Fruit fly (Drosophila melanogaster) whole organism, prepupa: ENCODE measurements around the gene CG11878.
A peak's percentile ranks its signal among the peaks of the same experiment; 100 is the strongest.

Source experiments
- Blimp-1 ChIP-seq: fragments of 200-800 bp; sonication (Bioruptor generic); optimal IDR thresholded peaks from 3 replicates; lab custom pipeline; 2017; ENCODE audit warnings: missing biosample characterization, missing genetic modification characterization, mild to moderate bottlenecking, moderate library complexity, missing genetic modification reagents
- CG10631 ChIP-seq: fragments of 200-800 bp; sonication (Bioruptor generic); optimal IDR thresholded peaks from 2 replicates; lab custom pipeline; 2016; ENCODE audit warnings: missing biosample characterization, missing genetic modification characterization
- CG10669 ChIP-seq: fragments of 200-800 bp; sonication (Bioruptor generic); optimal IDR thresholded peaks from 3 replicates; lab custom pipeline; 2018; ENCODE audit warnings: missing biosample characterization, mild to moderate bottlenecking, missing genetic modification characterization, moderate library complexity
- CG11294 ChIP-seq: fragments of 200-800 bp; sonication (Bioruptor generic); IDR thresholded peaks from 2 replicates; pipeline ENCODE4 v1.3.6; 2022; ENCODE audit warnings: missing biosample characterization, missing genetic modification characterization
- CG11762 ChIP-seq: fragments of 200-800 bp; sonication (Bioruptor generic); optimal IDR thresholded peaks from 3 replicates; lab custom pipeline; 2016; ENCODE audit warnings: missing biosample characterization, missing genetic modification characterization; ENCODE audit not compliant: insufficient read depth
- CG11902 ChIP-seq: fragments of 200-800 bp; sonication (Bioruptor generic); optimal IDR thresholded peaks from 3 replicates; lab custom pipeline; 2016; ENCODE audit warnings: missing biosample characterization, missing genetic modification characterization
- CG15336 ChIP-seq: fragments of 200-800 bp; sonication (Bioruptor generic); IDR thresholded peaks from 2 replicates; pipeline ENCODE4 v1.3.6; 2022; ENCODE audit warnings: missing biosample characterization, missing genetic modification characterization
- CG1621 ChIP-seq: fragments of 200-800 bp; sonication (Bioruptor generic); optimal IDR thresholded peaks from 3 replicates; lab custom pipeline; 2018; ENCODE audit warnings: missing biosample characterization, mild to moderate bottlenecking, missing genetic modification characterization
- CG16779 ChIP-seq: fragments of 200-800 bp; sonication (Bioruptor generic); optimal IDR thresholded peaks from 3 replicates; lab custom pipeline; 2017; ENCODE audit warnings: missing biosample characterization, mild to moderate bottlenecking, missing genetic modification characterization
- CG31627 ChIP-seq: fragments of 200-800 bp; sonication (Bioruptor generic); optimal IDR thresholded peaks from 3 replicates; lab custom pipeline; 2016; ENCODE audit warnings: missing biosample characterization, missing genetic modification characterization
- CG32006 ChIP-seq: fragments of 200-800 bp; sonication (Bioruptor generic); optimal IDR thresholded peaks from 3 replicates; lab custom pipeline; 2017; ENCODE audit warnings: missing biosample characterization, mild to moderate bottlenecking, missing genetic modification characterization
- CG34406 ChIP-seq: fragments of 200-800 bp; sonication (Bioruptor generic); optimal IDR thresholded peaks from 3 replicates; lab custom pipeline; 2016; ENCODE audit warnings: missing biosample characterization, missing genetic modification characterization
- CG3919 ChIP-seq: fragments of 200-800 bp; sonication (Bioruptor generic); optimal IDR thresholded peaks from 3 replicates; lab custom pipeline; 2016; ENCODE audit warnings: missing biosample characterization, missing genetic modification characterization
- CG4318 ChIP-seq: fragments of 200-800 bp; sonication (Bioruptor generic); optimal IDR thresholded peaks from 3 replicates; lab custom pipeline; 2017; ENCODE audit warnings: missing biosample characterization, mild to moderate bottlenecking, missing genetic modification characterization
- CG6163 ChIP-seq: fragments of 200-800 bp; sonication (Bioruptor generic); IDR thresholded peaks from 3 replicates; pipeline ENCODE4 v1.3.6; 2022; ENCODE audit warnings: missing biosample characterization, missing genetic modification characterization
- CG6276 ChIP-seq: fragments of 200-800 bp; sonication (Bioruptor generic); optimal IDR thresholded peaks from 2 replicates; lab custom pipeline; 2017; ENCODE audit warnings: missing biosample characterization, mild to moderate bottlenecking, missing genetic modification characterization
- CG6808 ChIP-seq: fragments of 200-800 bp; sonication (Bioruptor generic); optimal IDR thresholded peaks from 3 replicates; lab custom pipeline; 2017; ENCODE audit warnings: missing biosample characterization, missing genetic modification characterization, mild to moderate bottlenecking, moderate library complexity, missing genetic modification reagents
- CG6854 ChIP-seq: fragments of 200-800 bp; sonication (Bioruptor generic); optimal IDR thresholded peaks from 2 replicates; lab custom pipeline; 2017; ENCODE audit warnings: missing biosample characterization, mild to moderate bottlenecking, missing genetic modification characterization
- CG7368 ChIP-seq: fragments of 200-800 bp; sonication (Bioruptor generic); optimal IDR thresholded peaks from 3 replicates; lab custom pipeline; 2016; ENCODE audit warnings: missing biosample characterization, missing genetic modification characterization
- CG8119 ChIP-seq: fragments of 200-800 bp; sonication (Bioruptor generic); IDR thresholded peaks from 3 replicates; pipeline ENCODE4 v1.3.6; 2022; ENCODE audit warnings: missing biosample characterization, missing genetic modification characterization
- CG8319 ChIP-seq: fragments of 200-800 bp; sonication (Bioruptor generic); optimal IDR thresholded peaks from 3 replicates; lab custom pipeline; 2016; ENCODE audit warnings: missing biosample characterization, missing genetic modification characterization
- CG9139 ChIP-seq: fragments of 200-800 bp; sonication (Bioruptor generic); optimal IDR thresholded peaks from 3 replicates; lab custom pipeline; 2017; ENCODE audit warnings: missing biosample characterization, mild to moderate bottlenecking, missing genetic modification characterization
- Eip75B ChIP-seq: fragments of 200-800 bp; sonication (Bioruptor generic); optimal IDR thresholded peaks from 3 replicates; lab custom pipeline; 2016; ENCODE audit warnings: missing biosample characterization, missing genetic modification characterization
- Eip78C ChIP-seq: fragments of 200-800 bp; sonication (Bioruptor generic); peaks from one replicate; lab custom pipeline; 2016; ENCODE audit warnings: missing biosample characterization, missing genetic modification characterization
- Eip93F ChIP-seq: fragments of 200-800 bp; sonication (Bioruptor generic); optimal IDR thresholded peaks from 2 replicates; lab custom pipeline; 2016; ENCODE audit warnings: missing biosample characterization, mild to moderate bottlenecking, missing genetic modification characterization
- Ets96B ChIP-seq: fragments of 200-800 bp; optimal IDR thresholded peaks from 2 replicates; lab custom pipeline; 2019; ENCODE audit warnings: missing biosample characterization, mild to moderate bottlenecking, missing genetic modification characterization, moderate library complexity
- Gug ChIP-seq: fragments of 200-800 bp; sonication (Bioruptor generic); IDR thresholded peaks from 2 replicates; pipeline ENCODE4 v1.3.6; 2022; ENCODE audit warnings: missing biosample characterization, missing genetic modification characterization
- Hr39 ChIP-seq: fragments of 200-800 bp; sonication (Bioruptor generic); optimal IDR thresholded peaks from 2 replicates; lab custom pipeline; 2016; ENCODE audit warnings: missing biosample characterization, missing genetic modification characterization
- Hr4 ChIP-seq: fragments of 200-800 bp; sonication (Bioruptor generic); optimal IDR thresholded peaks from 3 replicates; lab custom pipeline; 2016; ENCODE audit warnings: missing biosample characterization, missing genetic modification characterization
- Met ChIP-seq: fragments of 200-800 bp; sonication (Bioruptor generic); optimal IDR thresholded peaks from 3 replicates; lab custom pipeline; 2016; ENCODE audit warnings: missing biosample characterization, missing genetic modification characterization
- OdsH ChIP-seq: fragments of 200-800 bp; sonication (Bioruptor generic); optimal IDR thresholded peaks from 3 replicates; lab custom pipeline; 2016; ENCODE audit warnings: missing biosample characterization, missing genetic modification characterization
- acj6 ChIP-seq: fragments of 200-800 bp; sonication (Bioruptor generic); optimal IDR thresholded peaks from 3 replicates; lab custom pipeline; 2016; ENCODE audit warnings: missing biosample characterization, missing genetic modification characterization
- cyc ChIP-seq: fragments of 200-800 bp; sonication (Bioruptor generic); optimal IDR thresholded peaks from 3 replicates; lab custom pipeline; 2016; ENCODE audit warnings: missing biosample characterization, missing genetic modification characterization
- dsx ChIP-seq: fragments of 200-800 bp; optimal IDR thresholded peaks from 3 replicates; lab custom pipeline; 2019; ENCODE audit warnings: missing biosample characterization, mild to moderate bottlenecking, missing genetic modification characterization, moderate library complexity; ENCODE audit not compliant: poor library complexity, severe bottlenecking
- eg ChIP-seq: fragments of 200-800 bp; sonication (Bioruptor generic); IDR thresholded peaks from 3 replicates; pipeline ENCODE4 v1.3.6; 2022; ENCODE audit warnings: missing biosample characterization, missing genetic modification characterization
- esn ChIP-seq: fragments of 200-800 bp; sonication (Bioruptor generic); optimal IDR thresholded peaks from 2 replicates; lab custom pipeline; 2016; ENCODE audit warnings: missing biosample characterization, mild to moderate bottlenecking, missing genetic modification characterization, moderate library complexity
- fd59A ChIP-seq: fragments of 200-800 bp; sonication (Bioruptor generic); optimal IDR thresholded peaks from 2 replicates; lab custom pipeline; 2017; ENCODE audit warnings: missing biosample characterization, mild to moderate bottlenecking, missing genetic modification characterization, missing genetic modification reagents
- fd85E ChIP-seq: fragments of 200-800 bp; sonication (Bioruptor generic); optimal IDR thresholded peaks from 3 replicates; lab custom pipeline; 2016; ENCODE audit warnings: missing biosample characterization, missing genetic modification characterization
- fkh ChIP-seq: fragments of 200-800 bp; sonication (Bioruptor generic); optimal IDR thresholded peaks from 3 replicates; lab custom pipeline; 2017; ENCODE audit warnings: missing biosample characterization, mild to moderate bottlenecking, missing genetic modification characterization, moderate library complexity
- net ChIP-seq: fragments of 200-800 bp; sonication (Bioruptor generic); optimal IDR thresholded peaks from 3 replicates; lab custom pipeline; 2016; ENCODE audit warnings: missing biosample characterization, missing genetic modification characterization
- pdm3 ChIP-seq: fragments of 200-800 bp; sonication (Bioruptor generic); optimal IDR thresholded peaks from 3 replicates; lab custom pipeline; 2016; ENCODE audit warnings: missing biosample characterization, missing genetic modification characterization
- spab ChIP-seq: fragments of 200-800 bp; sonication (Bioruptor generic); optimal IDR thresholded peaks from 2 replicates; lab custom pipeline; 2017; ENCODE audit warnings: missing biosample characterization, mild to moderate bottlenecking, missing genetic modification characterization, missing genetic modification reagents
- ss ChIP-seq, 2 experiments: fragments of 200-800 bp; sonication (Bioruptor generic); optimal IDR thresholded peaks; 2 replicates in 1 of 2; 3 replicates in 1 of 2; lab custom pipeline; 2017 to 2018; ENCODE audit warnings: mild to moderate bottlenecking in 2 of 2, missing biosample characterization in 2 of 2, missing genetic modification characterization in 2 of 2, moderate library complexity in 1 of 2
- svp ChIP-seq: fragments of 200-800 bp; sonication (Bioruptor generic); peaks from one replicate; lab custom pipeline; 2016; ENCODE audit warnings: missing biosample characterization, missing genetic modification characterization
- vri ChIP-seq: fragments of 200-800 bp; sonication (Bioruptor generic); optimal IDR thresholded peaks from 3 replicates; lab custom pipeline; 2016; ENCODE audit warnings: missing biosample characterization, mild to moderate bottlenecking, missing genetic modification characterization

CG11878 gene

dm6 chr3R:25258628-25259240 is 14.9 kb upstream of the CG11878 start, which contains the start of gene CG11857 (continued):
- TF ChIP-seq Gug (GFP tag; lab: Robert Waterston, UW) (peak; percentile 98), CG10631 (GFP tag; lab: Kevin White, UChicago) (peak; percentile 98), Hr4 (GFP tag; lab: Kevin White, UChicago) (peak; percentile 97), fkh (peak; percentile 86), Hr39 (GFP tag; lab: Kevin White, UChicago) (peak; percentile 98), CG4318 (GFP tag; lab: Kevin White, UChicago) (no peak), fd59A (GFP tag; lab: Kevin White, UChicago) (peak; percentile 91), vri (GFP tag; lab: Kevin White, UChicago) (peak; percentile 94), CG6808 (GFP tag; lab: Kevin White, UChicago) (no peak), svp (GFP tag; lab: Kevin White, UChicago) (peak; percentile 99), CG8119 (GFP tag; lab: Robert Waterston, UW) (peak; percentile 90), CG9139 (GFP tag; lab: Kevin White, UChicago) (no peak), Blimp-1 (GFP tag; lab: Kevin White, UChicago) (peak; percentile 86), Eip75B (peak; percentile 95), CG6276 (GFP tag; lab: Kevin White, UChicago) (no peak), Eip78C (peak; percentile 98), CG11762 (GFP tag; lab: Kevin White, UChicago) (peak; percentile 90), net (GFP tag; lab: Kevin White, UChicago) (peak; percentile 94), spab (GFP tag; lab: Kevin White, UChicago) (no peak), pdm3 (GFP tag; lab: Kevin White, UChicago) (peak; percentile 97), eg (GFP tag; lab: Robert Waterston, UW) (peak; percentile 98), acj6 (GFP tag; lab: Kevin White, UChicago) (peak; percentile 97), dsx (peak; percentile 91), CG6854 (peak; percentile 76), Eip93F (GFP tag; lab: Kevin White, UChicago) (peak; percentile 89), CG31627 (peak; percentile 98), CG10669 (GFP tag; lab: Kevin White, UChicago) (peak; percentile 94), CG11902 (GFP tag; lab: Kevin White, UChicago) (peak; percentile 96)

- TF ChIP-seq fkh = no peak
- TF ChIP-seq ss (GFP tag; optimal IDR thresholded peaks at IDR 0.05; lab: Kevin White, UChicago) = no peak
- no peak for TF ChIP-seq CG6808 (GFP tag; lab: Kevin White, UChicago)
- TF ChIP-seq CG6854 = no peak
- TF ChIP-seq eg (GFP tag; lab: Robert Waterston, UW) = no peak
- TF ChIP-seq net (GFP tag; lab: Kevin White, UChicago) = no peak
These were observed 13.0 kb upstream of the CG11878 start for dm6 chr3R:25260670-25261069.

- TF ChIP-seq CG8319 (GFP tag; lab: Kevin White, UChicago) (no peak), CG10631 (GFP tag; lab: Kevin White, UChicago) (no peak), fd59A (GFP tag; lab: Kevin White, UChicago) (no peak), CG15336 (GFP tag; lab: Robert Waterston, UW) (0 out of 2 replicates have a peak, but pooled peaks have one; percentile 43), CG6276 (GFP tag; lab: Kevin White, UChicago) (no peak), CG6808 (GFP tag; lab: Kevin White, UChicago) (no peak), cyc (GFP tag; lab: Kevin White, UChicago) (no peak), CG6163 (GFP tag; lab: Robert Waterston, UW) (peak; percentile 58; the same call in 1 of the 3 replicates), CG8119 (GFP tag; lab: Robert Waterston, UW) (peak; percentile 44; the same call in 2 of the 3 replicates), OdsH (GFP tag; lab: Kevin White, UChicago) (no peak), Gug (GFP tag; lab: Robert Waterston, UW) (peak; percentile 65), dsx (peak; percentile 37), Blimp-1 (GFP tag; lab: Kevin White, UChicago) (no peak), Ets96B (tag; lab: Kevin White, UChicago) (peak; percentile 53), Met (GFP tag; lab: Kevin White, UChicago) (no peak), acj6 (GFP tag; lab: Kevin White, UChicago) (no peak), eg (GFP tag; lab: Robert Waterston, UW) (peak; percentile 72; the same call in 2 of the 3 replicates), CG32006 (no peak), CG1621 (tag; lab: Kevin White, UChicago) (peak; percentile 44), CG34406 (no peak), esn (GFP tag; lab: Kevin White, UChicago) (peak; percentile 78), fd85E (no peak), CG3919 (GFP tag; lab: Kevin White, UChicago) (no peak), CG16779 (no peak), CG11294 (GFP tag; lab: Robert Waterston, UW) (peak; percentile 28; the same call in 1 of the 2 replicates), Hr39 (GFP tag; lab: Kevin White, UChicago) (no peak), CG7368 (GFP tag; lab: Kevin White, UChicago) (no peak)
These were observed 11.3 kb upstream of the CG11878 start, which contains the start of the genes Kdsr and CG11858 for dm6 chr3R:25262322-25262761. Gene Kdsr, minus strand, starts transcription at chr3R:25262498. Gene CG11858, plus strand, starts transcription at chr3R:25262741.
